Fruit fly (Drosophila melanogaster) whole organism, pupa: ENCODE results near the gene CG14219.

Experiments used
- CG10348 ChIP-seq: fragments of 200-800 bp; sonication (Bioruptor generic); IDR thresholded peaks from 2 replicates; pipeline ENCODE4 v1.3.6; 2022; ENCODE audit warnings: missing biosample characterization, missing genetic modification characterization
- CG12605 ChIP-seq: fragments of 200-800 bp; sonication (Bioruptor generic); IDR thresholded peaks from 2 replicates; pipeline ENCODE4 v1.3.6; 2022; ENCODE audit warnings: missing biosample characterization, missing genetic modification characterization
- CG13204 ChIP-seq: fragments of 200-800 bp; sonication (Bioruptor generic); optimal IDR thresholded peaks from 2 replicates; lab custom pipeline; 2018; ENCODE audit warnings: missing biosample characterization, mild to moderate bottlenecking, missing genetic modification characterization, moderate library complexity
- CG14655 ChIP-seq: fragments of 200-800 bp; sonication (Bioruptor generic); optimal IDR thresholded peaks from 3 replicates; lab custom pipeline; 2017; ENCODE audit warnings: mild to moderate bottlenecking, missing biosample characterization, missing genetic modification reagents, missing genetic modification characterization
- CG15710 ChIP-seq: fragments of 200-800 bp; sonication (Bioruptor generic); optimal IDR thresholded peaks from 2 replicates; lab custom pipeline; 2018; ENCODE audit warnings: missing biosample characterization, mild to moderate bottlenecking, missing genetic modification characterization, moderate library complexity
- CG17806 ChIP-seq: fragments of 200-800 bp; sonication (Bioruptor generic); optimal IDR thresholded peaks from 2 replicates; lab custom pipeline; 2018; ENCODE audit warnings: missing biosample characterization, mild to moderate bottlenecking, missing genetic modification characterization, moderate library complexity
- CG32121 ChIP-seq: fragments of 200-800 bp; sonication (Bioruptor generic); IDR thresholded peaks from 2 replicates; pipeline ENCODE4 v1.3.6; 2022; ENCODE audit warnings: missing biosample characterization, missing genetic modification characterization
- CG34367 ChIP-seq: fragments of 200-800 bp; sonication (Bioruptor generic); optimal IDR thresholded peaks from 2 replicates; lab custom pipeline; 2018; ENCODE audit warnings: missing biosample characterization, mild to moderate bottlenecking, missing genetic modification characterization
- CG4496 ChIP-seq: fragments of 200-800 bp; sonication (Bioruptor generic); IDR thresholded peaks from 3 replicates; pipeline ENCODE4 v1.3.6; 2022; ENCODE audit warnings: missing biosample characterization, missing genetic modification characterization
- CG8159 ChIP-seq: fragments of 200-800 bp; sonication (Bioruptor generic); optimal IDR thresholded peaks from 3 replicates; lab custom pipeline; 2018; ENCODE audit warnings: missing biosample characterization, mild to moderate bottlenecking, missing genetic modification characterization, moderate library complexity
- CG8301 ChIP-seq: fragments of 200-800 bp; sonication (Bioruptor generic); optimal IDR thresholded peaks from 2 replicates; lab custom pipeline; 2018; ENCODE audit warnings: missing biosample characterization, mild to moderate bottlenecking, missing genetic modification characterization
- CG9948 ChIP-seq: fragments of 200-800 bp; sonication (Bioruptor generic); optimal IDR thresholded peaks from 2 replicates; lab custom pipeline; 2018; ENCODE audit warnings: missing biosample characterization, mild to moderate bottlenecking, missing genetic modification characterization, moderate library complexity
- D1 ChIP-seq: fragments of 200-800 bp; sonication (Bioruptor generic); optimal IDR thresholded peaks from 2 replicates; lab custom pipeline; 2018; ENCODE audit warnings: missing biosample characterization, mild to moderate bottlenecking, missing genetic modification characterization, moderate library complexity
- EcR ChIP-seq: fragments of 200-800 bp; sonication (Bioruptor generic); optimal IDR thresholded peaks from 3 replicates; lab custom pipeline; 2019; ENCODE audit warnings: missing biosample characterization, missing genetic modification characterization, mild to moderate bottlenecking, moderate library complexity, missing genetic modification reagents
- Ets98B ChIP-seq: fragments of 200-800 bp; sonication (Bioruptor generic); IDR thresholded peaks from 2 replicates; pipeline ENCODE4 v1.3.6; 2022; ENCODE audit warnings: missing biosample characterization, missing genetic modification characterization
- Pif1A ChIP-seq: fragments of 200-800 bp; sonication (Bioruptor generic); optimal IDR thresholded peaks from 3 replicates; lab custom pipeline; 2016; ENCODE audit warnings: missing biosample characterization, missing genetic modification characterization
- Pif1B ChIP-seq: fragments of 200-800 bp; sonication (Bioruptor generic); optimal IDR thresholded peaks from 3 replicates; lab custom pipeline; 2016; ENCODE audit warnings: missing biosample characterization, missing genetic modification characterization
- Snoo ChIP-seq: fragments of 200-800 bp; sonication (Bioruptor generic); optimal IDR thresholded peaks from 3 replicates; lab custom pipeline; 2017; ENCODE audit warnings: missing biosample characterization, mild to moderate bottlenecking, missing genetic modification characterization, inconsistent platforms
- fd96Ca ChIP-seq: fragments of 200-800 bp; sonication (Bioruptor generic); IDR thresholded peaks from 3 replicates; pipeline ENCODE4 v1.3.6; 2022; ENCODE audit warnings: missing biosample characterization, missing genetic modification characterization
- gl ChIP-seq: fragments of 200-800 bp; sonication (Bioruptor generic); optimal IDR thresholded peaks from 2 replicates; lab custom pipeline; 2018; ENCODE audit warnings: missing biosample characterization, mild to moderate bottlenecking, missing genetic modification characterization
- rn ChIP-seq: fragments of 200-800 bp; sonication (Bioruptor generic); IDR thresholded peaks from 2 replicates; pipeline ENCODE4 v1.3.6; 2022; ENCODE audit warnings: missing biosample characterization, missing genetic modification characterization

The CG14219 gene

dm6 chrX:19579648-19580301 lies 10.2 kb downstream of the CG14219 start, which contains the start of gene Tao:
Gene Tao (minus strand): TSS chrX:19579800.
- no peak for TF ChIP-seq CG10348 (GFP tag; lab: Robert Waterston, UW)
- TF ChIP-seq CG32121 (GFP tag; lab: Robert Waterston, UW), result no peak
- no peak for TF ChIP-seq gl
- no peak for TF ChIP-seq CG8301 (tag; lab: Kevin White, UChicago)
- no peak for TF ChIP-seq Ets98B (GFP tag; lab: Robert Waterston, UW)
- TF ChIP-seq Pif1B (GFP tag; lab: Kevin White, UChicago), result no peak
- no peak for TF ChIP-seq CG4496 (GFP tag; lab: Robert Waterston, UW)
- no peak for TF ChIP-seq D1 (tag; lab: Kevin White, UChicago)
- TF ChIP-seq CG34367, result no peak
- no peak for TF ChIP-seq CG13204 (GFP tag; lab: Kevin White, UChicago)
- no peak for TF ChIP-seq Snoo
- no peak for TF ChIP-seq CG14655 (GFP tag; lab: Kevin White, UChicago)
- TF ChIP-seq Pif1A (GFP tag; lab: Kevin White, UChicago), result no peak

dm6 chrX:19578908-19579647 lies 10.9 kb downstream of the CG14219 start:
- no peak for TF ChIP-seq gl
- no peak for TF ChIP-seq CG13204 (GFP tag; lab: Kevin White, UChicago)
- TF ChIP-seq CG8301 (tag; lab: Kevin White, UChicago), result no peak
- no peak for TF ChIP-seq CG32121 (GFP tag; lab: Robert Waterston, UW)
- TF ChIP-seq CG34367, result no peak
- no peak for TF ChIP-seq CG12605 (GFP tag; lab: Robert Waterston, UW)
- TF ChIP-seq CG14655 (GFP tag; lab: Kevin White, UChicago), result no peak
- no peak for TF ChIP-seq Snoo
- no peak for TF ChIP-seq CG4496 (GFP tag; lab: Robert Waterston, UW)
- no peak for TF ChIP-seq Ets98B (GFP tag; lab: Robert Waterston, UW)
- no peak for TF ChIP-seq CG9948 (tag; lab: Kevin White, UChicago)
- TF ChIP-seq Pif1B (GFP tag; lab: Kevin White, UChicago), result no peak
- TF ChIP-seq CG17806, result no peak

dm6 chrX:19577940-19578632 lies 11.9 kb downstream of the CG14219 start:
- TF ChIP-seq CG8159 (tag; lab: Kevin White, UChicago) (no peak), Ets98B (GFP tag; lab: Robert Waterston, UW) (no peak), EcR (GFP tag; lab: Kevin White, UChicago) (peak; percentile 59), CG32121 (GFP tag; lab: Robert Waterston, UW) (peak; percentile 53; the same call in 1 of the 2 replicates), rn (GFP tag; lab: Robert Waterston, UW) (no peak)
- TF ChIP-seq, all 21 proteins: peak for 2

DNA sequence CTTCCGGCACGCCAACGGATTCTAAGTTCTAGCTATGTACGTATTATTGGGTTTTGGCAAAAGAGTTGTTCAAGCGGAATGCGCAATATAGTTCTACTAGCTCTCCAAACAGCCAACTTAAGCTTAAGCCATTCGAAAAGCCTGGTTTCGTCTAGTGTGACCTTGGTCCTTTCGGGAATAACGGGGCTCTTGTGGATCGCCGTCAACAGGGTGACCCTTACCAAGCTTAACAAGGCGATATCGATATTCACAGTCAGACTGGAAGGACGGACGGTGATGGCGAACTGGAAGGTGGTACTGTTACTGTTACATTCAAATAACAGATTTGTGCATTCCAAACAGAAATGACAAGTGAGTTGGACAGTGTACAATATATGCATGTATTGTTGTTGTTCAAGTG lies 16.3 kb downstream of the CG14219 start:
- TF ChIP-seq rn (GFP tag; lab: Robert Waterston, UW) (no peak), CG9948 (tag; lab: Kevin White, UChicago) (no peak), fd96Ca (no peak)

DNA sequence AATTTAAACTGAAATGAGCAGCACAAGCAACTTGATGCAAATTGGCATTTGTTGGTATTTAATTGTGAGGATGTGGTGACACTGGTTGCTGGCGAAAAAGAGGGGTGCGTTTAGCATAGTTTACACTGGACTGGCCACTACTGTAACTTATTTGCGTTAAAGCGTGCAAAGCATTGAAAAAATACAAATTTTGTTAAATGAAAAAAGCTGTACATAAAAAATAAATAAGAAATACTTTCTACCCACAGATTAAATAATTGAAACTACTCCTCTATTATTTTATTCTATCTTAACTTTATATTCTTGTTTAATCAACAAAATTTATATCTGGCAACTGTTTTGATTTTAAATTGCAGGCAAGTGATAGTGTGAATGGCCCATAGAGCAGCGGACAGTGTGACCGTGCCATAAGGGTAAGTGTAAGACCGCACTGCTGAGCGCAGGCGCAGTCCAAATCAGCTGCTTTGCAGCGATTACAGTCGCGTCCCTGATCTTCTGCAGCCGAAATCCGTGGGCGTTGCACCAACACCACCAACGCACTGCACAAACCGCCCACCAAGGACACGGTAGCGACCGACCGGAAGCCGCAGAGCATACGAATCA lies 24.2 kb downstream of the CG14219 start, which contains the start of the genes Grip84 and car:
Gene Grip84, minus strand, starts transcription at position 51 of the 603 bp plus-strand sequence.
Gene car, plus strand, starts transcription at position 306 of the 603 bp plus-strand sequence.
- no peak for TF ChIP-seq D1 (tag; lab: Kevin White, UChicago)
- TF ChIP-seq CG8301 (tag; lab: Kevin White, UChicago), result no peak
- TF ChIP-seq rn (GFP tag; lab: Robert Waterston, UW), result no peak
- no peak for TF ChIP-seq CG13204 (GFP tag; lab: Kevin White, UChicago)
- TF ChIP-seq CG4496 (GFP tag; lab: Robert Waterston, UW), result no peak; the same call in 2 of the 3 replicates
- TF ChIP-seq Pif1B (GFP tag; lab: Kevin White, UChicago), result no peak
- no peak for TF ChIP-seq CG14655 (GFP tag; lab: Kevin White, UChicago)
- TF ChIP-seq EcR (GFP tag; lab: Kevin White, UChicago), result no peak
- TF ChIP-seq Snoo, result no peak
- TF ChIP-seq CG34367, result peak; percentile 39
- TF ChIP-seq CG8159 (tag; lab: Kevin White, UChicago), result no peak
- TF ChIP-seq CG12605 (GFP tag; lab: Robert Waterston, UW), result peak; percentile 49; the same call in 1 of the 2 replicates
- peak; percentile 65 for TF ChIP-seq CG9948 (tag; lab: Kevin White, UChicago)
- TF ChIP-seq CG15710 (tag; lab: Kevin White, UChicago), result peak; percentile 58
- TF ChIP-seq Ets98B (GFP tag; lab: Robert Waterston, UW), result no peak; the same call in 1 of the 2 replicates
- peak; percentile 14; the same call in 1 of the 2 replicates for TF ChIP-seq CG10348 (GFP tag; lab: Robert Waterston, UW)
- 0 out of 3 replicates have a peak, but pooled peaks have one; percentile 48 for TF ChIP-seq fd96Ca
- TF ChIP-seq CG32121 (GFP tag; lab: Robert Waterston, UW), result peak; percentile 40
- peak; percentile 56 for TF ChIP-seq CG17806
- TF ChIP-seq gl, result no peak
- no peak for TF ChIP-seq Pif1A (GFP tag; lab: Kevin White, UChicago)
